Worm (Caenorhabditis elegans): ENCODE results near the gene B0432.1.

Gene B0432.1

ce11 chrII:296911-297440 lies at the start of gene B0432.1, which contains the start of gene clec-117:
Gene B0432.1 (plus strand): TSS chrII:297390.
Gene clec-117 (minus strand): TSS chrII:297011.
- no peak for TF ChIP-seq nhr-47 (tag; optimal IDR thresholded peaks at IDR 0.05)

ce11 chrII:247736-248135 lies 49.5 kb upstream of the B0432.1 start:
- TF ChIP-seq fkh-8 (tag; optimal IDR thresholded peaks at IDR 0.05) (no peak), unc-62 (GFP tag; optimal IDR thresholded peaks at IDR 0.05) (no peak), vab-15 (tag; optimal IDR thresholded peaks at IDR 0.05) (no peak), snu-23 (GFP tag; optimal IDR thresholded peaks at IDR 0.05) (no peak), egl-27 (tag; optimal IDR thresholded peaks at IDR 0.05) (no peak), blmp-1 (tag; optimal IDR thresholded peaks at IDR 0.05) (no peak), aly-2 (tag; optimal IDR thresholded peaks at IDR 0.05) (no peak), skn-1 (tag; optimal IDR thresholded peaks at IDR 0.05) (no peak), tlp-1 (tag; optimal IDR thresholded peaks at IDR 0.05) (no peak), ztf-11 (tag; optimal IDR thresholded peaks at IDR 0.05) (no peak), nhr-12 (tag; optimal IDR thresholded peaks at IDR 0.05) (no peak), lir-3 (tag; optimal IDR thresholded peaks at IDR 0.05; ENCODE audit: poor library complexity) (no peak), unc-86 (tag; optimal IDR thresholded peaks at IDR 0.05) (no peak), mdl-1 (tag; optimal IDR thresholded peaks at IDR 0.05) (no peak), ceh-8 (GFP tag; optimal IDR thresholded peaks at IDR 0.05) (no peak), irx-1 (tag; optimal IDR thresholded peaks at IDR 0.05) (no peak), ces-1 (GFP tag; optimal IDR thresholded peaks at IDR 0.05) (no peak), tbx-2 (tag; optimal IDR thresholded peaks at IDR 0.05) (no peak), dpl-1 (GFP tag; optimal IDR thresholded peaks at IDR 0.05) (no peak)

- TF ChIP-seq jun-1 (tag; optimal IDR thresholded peaks at IDR 0.05): peak; percentile 90
- TF ChIP-seq egl-27 (tag; optimal IDR thresholded peaks at IDR 0.05): peak; percentile 60 to 69
- peak; percentile 50 for TF ChIP-seq aha-1 (tag; optimal IDR thresholded peaks at IDR 0.05)
- TF ChIP-seq snu-23 (GFP tag; optimal IDR thresholded peaks at IDR 0.05): peak; percentile 99
- peak; percentile 96 for TF ChIP-seq xbp-1 (tag; optimal IDR thresholded peaks at IDR 0.05)
- peak; percentile 93 for TF ChIP-seq nhr-77 (tag; optimal IDR thresholded peaks at IDR 0.05)
- peak; percentile 96 for TF ChIP-seq isw-1 (GFP tag; IDR thresholded peaks at IDR 0.05)
- peak; percentile 95 to 96 for TF ChIP-seq lsy-2 (tag; optimal IDR thresholded peaks at IDR 0.05)
- TF ChIP-seq zip-4 (GFP tag; optimal IDR thresholded peaks at IDR 0.05): peak; percentile 87
- peak; percentile 79 for TF ChIP-seq efl-3 (GFP tag; optimal IDR thresholded peaks at IDR 0.05)
- TF ChIP-seq nhr-47 (tag; optimal IDR thresholded peaks at IDR 0.05): peak; percentile 98
- peak; percentile 86 for TF ChIP-seq nhr-237 (tag; optimal IDR thresholded peaks at IDR 0.05)
- peak; percentile 92 for TF ChIP-seq snpc-4 (tag; optimal IDR thresholded peaks at IDR 0.05)
- peak; percentile 95 for TF ChIP-seq fkh-8 (tag; optimal IDR thresholded peaks at IDR 0.05)
- TF ChIP-seq mdl-1 (tag; optimal IDR thresholded peaks at IDR 0.05): peak in 1 of 2 experiments; percentile 86
- TF ChIP-seq sptf-1 (tag; optimal IDR thresholded peaks at IDR 0.05): no peak
- peak; percentile 97 for TF ChIP-seq tbx-2 (tag; optimal IDR thresholded peaks at IDR 0.05)
- peak; percentile 79 for TF ChIP-seq elt-2 (tag; optimal IDR thresholded peaks at IDR 0.05)
- peak; percentile 97 for TF ChIP-seq unc-86 (tag; optimal IDR thresholded peaks at IDR 0.05)
- peak; percentile 99 for TF ChIP-seq lin-15B (tag; optimal IDR thresholded peaks at IDR 0.05)
- peak; percentile 92 for TF ChIP-seq fos-1 (tag; optimal IDR thresholded peaks at IDR 0.05)
- TF ChIP-seq nhr-12 (tag; optimal IDR thresholded peaks at IDR 0.05): no peak
- TF ChIP-seq egl-13 (tag; optimal IDR thresholded peaks at IDR 0.05): peak; percentile 86
- no peak for TF ChIP-seq tlp-1 (tag; optimal IDR thresholded peaks at IDR 0.05)
- TF ChIP-seq zag-1 (tag; optimal IDR thresholded peaks at IDR 0.05): peak; percentile 62
- no peak for TF ChIP-seq ama-1 (optimal IDR thresholded peaks at IDR 0.05)
- peak; percentile 90 for TF ChIP-seq ceh-88 (GFP tag; IDR thresholded peaks at IDR 0.05)
- peak; percentile 94 for TF ChIP-seq pqm-1 (tag; optimal IDR thresholded peaks at IDR 0.05)
- TF ChIP-seq lin-14 (GFP tag; optimal IDR thresholded peaks at IDR 0.05): peak; percentile 96
- TF ChIP-seq aly-2 (tag; optimal IDR thresholded peaks at IDR 0.05): peak; percentile 69
- peak; percentile 90 to 94 for TF ChIP-seq lin-35 (GFP tag; optimal IDR thresholded peaks at IDR 0.05)
- no peak for TF ChIP-seq pag-3 (tag; optimal IDR thresholded peaks at IDR 0.05; ENCODE audit: borderline replicate concordance, insufficient read depth)
- peak; percentile 97 for TF ChIP-seq nhr-20 (tag; optimal IDR thresholded peaks at IDR 0.05)
- TF ChIP-seq ztf-4 (tag; optimal IDR thresholded peaks at IDR 0.05): peak; percentile 95
- peak; percentile 64 for TF ChIP-seq C34B4.2 (tag; optimal IDR thresholded peaks at IDR 0.05)
- TF ChIP-seq pax-3 (tag; optimal IDR thresholded peaks at IDR 0.05): peak; percentile 91
- TF ChIP-seq skn-1 (tag; optimal IDR thresholded peaks at IDR 0.05): peak; percentile 93
- peak; percentile 95 to 98 (median 96) for TF ChIP-seq ceh-82 (tag; optimal IDR thresholded peaks at IDR 0.05)
These were observed 42.1 kb upstream of the B0432.1 start for ce11 chrII:255124-255523.

Measured in whole organism, L1 larva.